Worm (Caenorhabditis elegans) whole organism, L1 larva: ENCODE measurements around the gene hyl-2.

Source experiments
- Y116A8C.19 ChIP-seq: sonication (generic microtip); optimal IDR thresholded peaks from 2 replicates; lab custom pipeline; 2016; ENCODE audit warnings: missing compliant biosample characterization, missing genetic modification characterization, borderline replicate concordance
- aha-1 ChIP-seq: fragments of 150-350 bp; optimal IDR thresholded peaks from 2 replicates; lab custom pipeline; 2014; ENCODE audit warnings: missing biosample characterization, missing genetic modification characterization
- blmp-1 ChIP-seq: fragments of 150-350 bp; optimal IDR thresholded peaks from 2 replicates; lab custom pipeline; 2014; ENCODE audit warnings: missing biosample characterization, missing genetic modification characterization
- dpl-1 ChIP-seq, 3 experiments: fragments of 150-350 bp in 2 of 3; sonication (generic microtip) in 1 of 3; optimal IDR thresholded peaks; 2 replicates each; lab custom pipeline; 2014 to 2017; ENCODE audit warnings: missing biosample characterization in 3 of 3, missing genetic modification characterization in 3 of 3, missing genetic modification reagents in 3 of 3
- efl-1 ChIP-seq, 4 experiments: fragments of 150-350 bp; optimal IDR thresholded peaks in 3 of 4; peaks in 1 of 4; 1 replicate in 1 of 4; 2 replicates in 3 of 4; lab custom pipeline; 2014; ENCODE audit warnings: missing biosample characterization in 2 of 4, missing genetic modification characterization in 2 of 4, missing genetic modification reagents in 2 of 4
- efl-3 ChIP-seq: fragments of 200-800 bp; sonication (Bioruptor generic); optimal IDR thresholded peaks from 2 replicates; lab custom pipeline; 2018; ENCODE audit warnings: mild to moderate bottlenecking, missing genetic modification characterization, missing compliant biosample characterization
- elt-3 ChIP-seq, 6 experiments: fragments of 150-350 bp in 1 of 6; sonication (generic microtip); optimal IDR thresholded peaks; 2 replicates each; lab custom pipeline; 2017 to 2018; ENCODE audit warnings: missing biosample characterization in 6 of 6, missing genetic modification characterization in 6 of 6, inconsistent platforms in 1 of 6
- ets-5 ChIP-seq: fragments of 200-800 bp; sonication (Bioruptor generic); IDR thresholded peaks from 2 replicates; pipeline ENCODE4 v1.3.6; 2022; ENCODE audit warnings: missing genetic modification characterization, missing compliant biosample characterization
- fkh-10 ChIP-seq: sonication (generic microtip); optimal IDR thresholded peaks from 2 replicates; lab custom pipeline; 2017; ENCODE audit warnings: missing biosample characterization, missing genetic modification reagents, missing genetic modification characterization
- fkh-8 ChIP-seq: sonication (generic microtip); optimal IDR thresholded peaks from 2 replicates; lab custom pipeline; 2016; ENCODE audit warnings: mild to moderate bottlenecking, missing genetic modification characterization, missing compliant biosample characterization
- fos-1 ChIP-seq: fragments of 150-350 bp; optimal IDR thresholded peaks from 2 replicates; lab custom pipeline; 2014; ENCODE audit warnings: missing biosample characterization, missing genetic modification characterization
- grh-1 ChIP-seq: fragments of 200-800 bp; sonication (Bioruptor generic); IDR thresholded peaks from 2 replicates; pipeline ENCODE4 v1.3.6; 2022; ENCODE audit warnings: missing genetic modification reagents, missing genetic modification characterization, missing compliant biosample characterization
- hpl-2 ChIP-seq: fragments of 150-350 bp; optimal IDR thresholded peaks from 2 replicates; lab custom pipeline; 2014; ENCODE audit warnings: missing biosample characterization, missing genetic modification reagents, missing genetic modification characterization
- irx-1 ChIP-seq: sonication (generic microtip); optimal IDR thresholded peaks from 2 replicates; lab custom pipeline; 2016; ENCODE audit warnings: missing genetic modification characterization, missing compliant biosample characterization
- isw-1 ChIP-seq: fragments of 200-800 bp; sonication (Bioruptor generic); IDR thresholded peaks from 2 replicates; pipeline ENCODE4 v1.3.6; 2022; ENCODE audit warnings: missing genetic modification characterization, missing compliant biosample characterization
- jun-1 ChIP-seq: fragments of 150-350 bp; optimal IDR thresholded peaks from 2 replicates; lab custom pipeline; 2014; ENCODE audit warnings: missing biosample characterization, missing genetic modification reagents, missing genetic modification characterization
- lin-13 ChIP-seq: fragments of 150-350 bp; optimal IDR thresholded peaks from 2 replicates; lab custom pipeline; 2014; ENCODE audit warnings: missing biosample characterization, missing genetic modification reagents, missing genetic modification characterization
- lin-14 ChIP-seq: fragments of 200-800 bp; sonication (Bioruptor generic); optimal IDR thresholded peaks from 2 replicates; lab custom pipeline; 2018; ENCODE audit warnings: mild to moderate bottlenecking, missing genetic modification characterization, moderate library complexity, missing compliant biosample characterization
- lin-35 ChIP-seq, 2 experiments: fragments of 150-350 bp; optimal IDR thresholded peaks; 2 replicates each; lab custom pipeline; 2014; ENCODE audit warnings: missing biosample characterization in 2 of 2, missing genetic modification characterization in 2 of 2, missing genetic modification reagents in 2 of 2
- lir-3 ChIP-seq: sonication (generic microtip); optimal IDR thresholded peaks from 2 replicates; lab custom pipeline; 2016; ENCODE audit warnings: mild to moderate bottlenecking, missing genetic modification characterization, moderate library complexity, missing compliant biosample characterization; ENCODE audit not compliant: poor library complexity
- lsy-2 ChIP-seq, 2 experiments: fragments of 150-350 bp; optimal IDR thresholded peaks; 2 replicates each; lab custom pipeline; 2014; ENCODE audit warnings: missing biosample characterization in 2 of 2, missing genetic modification characterization in 2 of 2
- mdl-1 ChIP-seq, 2 experiments: fragments of 150-350 bp; optimal IDR thresholded peaks; 2 replicates each; lab custom pipeline; 2014 to 2017; ENCODE audit warnings: missing biosample characterization in 2 of 2, missing genetic modification characterization in 2 of 2, inconsistent platforms in 1 of 2
- mep-1 ChIP-seq: fragments of 150-350 bp; optimal IDR thresholded peaks from 2 replicates; lab custom pipeline; 2014; ENCODE audit warnings: missing biosample characterization, missing genetic modification characterization
- nhr-11 ChIP-seq: fragments of 150-350 bp; optimal IDR thresholded peaks from 2 replicates; lab custom pipeline; 2014; ENCODE audit warnings: missing biosample characterization, missing genetic modification characterization
- nhr-12 ChIP-seq: sonication (generic microtip); optimal IDR thresholded peaks from 2 replicates; lab custom pipeline; 2017; ENCODE audit warnings: missing biosample characterization, missing genetic modification characterization
- nhr-19 ChIP-seq: fragments of 200-800 bp; sonication (Bioruptor generic); conservative IDR thresholded peaks from 2 replicates; pipeline ENCODE4 v1.3.6; 2022; ENCODE audit warnings: missing genetic modification characterization, missing compliant biosample characterization
- nhr-20 ChIP-seq: sonication (generic microtip); optimal IDR thresholded peaks from 2 replicates; lab custom pipeline; 2016; ENCODE audit warnings: mild to moderate bottlenecking, missing genetic modification characterization, missing compliant biosample characterization
- nhr-47 ChIP-seq: sonication (generic microtip); optimal IDR thresholded peaks from 2 replicates; lab custom pipeline; 2016; ENCODE audit warnings: mild to moderate bottlenecking, missing genetic modification characterization, moderate library complexity, missing compliant biosample characterization
- nhr-71 ChIP-seq: sonication (generic microtip); optimal IDR thresholded peaks from 2 replicates; lab custom pipeline; 2016; ENCODE audit warnings: mild to moderate bottlenecking, missing genetic modification characterization, moderate library complexity, missing compliant biosample characterization
- nhr-76 ChIP-seq: sonication (generic microtip); optimal IDR thresholded peaks from 2 replicates; lab custom pipeline; 2017; ENCODE audit warnings: missing biosample characterization, missing genetic modification characterization
- nhr-77 ChIP-seq: fragments of 150-350 bp; optimal IDR thresholded peaks from 2 replicates; lab custom pipeline; 2014; ENCODE audit warnings: missing biosample characterization, missing genetic modification characterization
- nhr-84 ChIP-seq: sonication (generic microtip); optimal IDR thresholded peaks from 2 replicates; lab custom pipeline; 2017; ENCODE audit warnings: missing biosample characterization, missing genetic modification characterization
- nhr-85 ChIP-seq: sonication (generic microtip); peaks from one replicate; lab custom pipeline; 2016; ENCODE audit warnings: missing genetic modification characterization, inconsistent platforms, missing compliant biosample characterization
- pag-3 ChIP-seq: sonication (generic microtip); optimal IDR thresholded peaks from 2 replicates; lab custom pipeline; 2017; ENCODE audit warnings: missing genetic modification characterization, mild to moderate bottlenecking, missing compliant biosample characterization, antibody characterized with exemption, borderline replicate concordance; ENCODE audit not compliant: insufficient read depth
- rnt-1 ChIP-seq: sonication (generic microtip); optimal IDR thresholded peaks from 2 replicates; lab custom pipeline; 2016; ENCODE audit warnings: mild to moderate bottlenecking, missing genetic modification characterization, moderate library complexity, missing compliant biosample characterization
- skn-1 ChIP-seq: fragments of 150-350 bp; optimal IDR thresholded peaks from 2 replicates; lab custom pipeline; 2014; ENCODE audit warnings: missing biosample characterization, missing genetic modification characterization
- snu-23 ChIP-seq: sonication (generic microtip); optimal IDR thresholded peaks from 2 replicates; lab custom pipeline; 2016; ENCODE audit warnings: missing genetic modification characterization, missing compliant biosample characterization
- swsn-7 ChIP-seq: sonication (generic microtip); optimal IDR thresholded peaks from 2 replicates; lab custom pipeline; 2016; ENCODE audit warnings: missing genetic modification characterization, missing compliant biosample characterization
- tbx-2 ChIP-seq: sonication (generic microtip); optimal IDR thresholded peaks from 2 replicates; lab custom pipeline; 2016; ENCODE audit warnings: missing genetic modification characterization, missing compliant biosample characterization
- tlp-1 ChIP-seq: fragments of 150-350 bp; optimal IDR thresholded peaks from 2 replicates; lab custom pipeline; 2014; ENCODE audit warnings: missing biosample characterization, missing genetic modification characterization
- unc-62 ChIP-seq: fragments of 150-350 bp; optimal IDR thresholded peaks from 2 replicates; lab custom pipeline; 2014; ENCODE audit warnings: missing biosample characterization, missing genetic modification reagents, missing genetic modification characterization
- zag-1 ChIP-seq: fragments of 150-350 bp; optimal IDR thresholded peaks from 2 replicates; lab custom pipeline; 2014; ENCODE audit warnings: missing biosample characterization, missing genetic modification characterization
- zip-4 ChIP-seq: fragments of 200-800 bp; sonication (Bioruptor generic); optimal IDR thresholded peaks from 2 replicates; lab custom pipeline; 2018; ENCODE audit warnings: mild to moderate bottlenecking, missing genetic modification characterization, moderate library complexity, missing compliant biosample characterization
- ztf-4 ChIP-seq: fragments of 150-350 bp; optimal IDR thresholded peaks from 2 replicates; lab custom pipeline; 2014; ENCODE audit warnings: missing biosample characterization, missing genetic modification characterization

Gene hyl-2

DNA sequence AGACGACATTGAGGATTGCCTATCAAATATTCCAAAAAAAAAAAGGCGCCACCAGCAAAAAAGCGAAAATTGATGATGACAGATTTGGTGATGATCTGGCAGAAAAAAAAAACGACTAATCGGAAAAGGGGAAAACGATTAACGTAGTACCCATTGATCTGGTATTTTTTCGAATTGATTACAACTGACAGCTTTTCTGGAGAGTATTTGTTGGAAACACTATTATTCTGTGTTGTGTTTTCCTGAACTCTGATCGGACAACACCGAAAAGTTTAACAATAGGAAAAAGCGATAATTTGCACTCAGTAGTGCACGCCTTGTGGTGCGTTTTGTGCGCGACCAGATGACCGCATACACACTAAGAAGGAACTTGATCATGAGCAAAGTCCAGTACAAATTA is 34.6 kb downstream of the hyl-2 start:
- TF ChIP-seq blmp-1 (tag; lab: Kevin White, UChicago) (peak; percentile 45), nhr-71 (tag; lab: Kevin White, UChicago) (no peak), fkh-8 (tag; lab: Kevin White, UChicago) (peak; percentile 13), efl-1 (optimal IDR thresholded peaks at IDR 0.05; lab: Kevin White, UChicago) (no peak), efl-1 (GFP tag; optimal IDR thresholded peaks at IDR 0.05 in 1 of 2; lab: Kevin White, UChicago) (peak in 1 of 2 experiments; percentile 73)

- no peak for TF ChIP-seq lin-35 (GFP tag; optimal IDR thresholded peaks at IDR 0.05; lab: Kevin White, UChicago)
- peak; percentile 25 for TF ChIP-seq nhr-20 (tag; lab: Kevin White, UChicago)
- no peak for TF ChIP-seq tlp-1 (tag; lab: Kevin White, UChicago)
- TF ChIP-seq fos-1 (tag; lab: Kevin White, UChicago), result no peak
- TF ChIP-seq hpl-2 (GFP tag; lab: Kevin White, UChicago), result no peak
- peak; percentile 6 for TF ChIP-seq lin-14 (GFP tag; lab: Kevin White, UChicago)
- TF ChIP-seq zag-1 (tag; lab: Kevin White, UChicago), result no peak
- TF ChIP-seq aha-1 (tag; lab: Kevin White, UChicago), result no peak
- TF ChIP-seq dpl-1 (GFP tag; optimal IDR thresholded peaks at IDR 0.05; lab: Kevin White, UChicago), result no peak
- no peak for TF ChIP-seq nhr-19 (GFP tag; lab: Robert Waterston, UW)
- TF ChIP-seq ztf-4, result no peak
- TF ChIP-seq unc-62, result no peak
- TF ChIP-seq Y116A8C.19, result no peak
- TF ChIP-seq lin-13, result no peak
- TF ChIP-seq lir-3 (tag; lab: Kevin White, UChicago), result no peak
- peak; percentile 77 for TF ChIP-seq nhr-85 (tag; lab: Kevin White, UChicago)
- TF ChIP-seq efl-3 (GFP tag; lab: Kevin White, UChicago), result no peak
- no peak for TF ChIP-seq irx-1
- TF ChIP-seq mdl-1 (tag; optimal IDR thresholded peaks at IDR 0.05; lab: Kevin White, UChicago), result no peak
- TF ChIP-seq nhr-71 (tag; lab: Kevin White, UChicago), result peak; percentile 10
- TF ChIP-seq fkh-10 (GFP tag; lab: Kevin White, UChicago), result no peak
- TF ChIP-seq nhr-76 (tag; lab: Kevin White, UChicago), result no peak
- no peak for TF ChIP-seq snu-23 (GFP tag; lab: Kevin White, UChicago)
- no peak for TF ChIP-seq zip-4 (GFP tag; lab: Kevin White, UChicago)
- TF ChIP-seq elt-3 (tag; optimal IDR thresholded peaks at IDR 0.05; lab: Kevin White, UChicago), result peak in 5 of 6 experiments; percentile 55 to 81 (median 61)
- TF ChIP-seq jun-1, result no peak
- no peak for TF ChIP-seq nhr-47
- TF ChIP-seq nhr-12 (tag; lab: Kevin White, UChicago), result no peak
- peak; percentile 7 for TF ChIP-seq blmp-1 (tag; lab: Kevin White, UChicago)
- TF ChIP-seq ets-5, result no peak
- TF ChIP-seq efl-1 (optimal IDR thresholded peaks at IDR 0.05; lab: Kevin White, UChicago), result peak in 1 of 2 experiments; percentile 10
- peak in 1 of 2 experiments; percentile 55 for TF ChIP-seq efl-1 (GFP tag; optimal IDR thresholded peaks at IDR 0.05 in 1 of 2; lab: Kevin White, UChicago)
These were observed 36.1 kb downstream of the hyl-2 start for ce11 chrX:4662964-4663684.

DNA sequence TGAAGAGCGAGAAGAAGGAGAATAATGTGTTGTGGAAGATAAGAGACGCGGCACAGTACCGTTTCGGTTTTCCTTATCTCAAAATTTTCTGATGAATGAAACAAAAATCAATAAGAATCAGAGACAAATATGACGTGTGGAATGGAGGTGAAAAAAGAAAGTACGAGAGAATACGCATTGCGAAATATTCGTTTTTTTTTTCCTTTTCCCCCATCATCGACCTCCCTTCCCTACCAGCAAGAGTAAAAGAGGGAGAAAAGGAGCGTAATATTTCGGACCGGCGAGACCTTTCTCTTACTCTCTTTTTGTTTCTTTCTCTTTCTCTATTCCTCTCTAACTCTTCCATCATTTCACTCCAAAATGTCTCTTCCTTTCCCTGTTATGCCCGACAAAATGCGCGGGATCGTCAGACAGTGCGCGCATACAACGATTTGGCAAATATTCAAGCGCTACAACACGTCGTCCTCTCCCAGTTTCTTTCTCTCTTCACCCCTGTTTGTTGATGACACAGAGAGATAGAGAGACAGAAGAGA is 36.9 kb downstream of the hyl-2 start:
- peak in 1 of 2 experiments; percentile 57 for TF ChIP-seq mdl-1 (tag; optimal IDR thresholded peaks at IDR 0.05; lab: Kevin White, UChicago)
- TF ChIP-seq grh-1, result peak; percentile 54
- peak; percentile 98 for TF ChIP-seq blmp-1 (tag; lab: Kevin White, UChicago)
- TF ChIP-seq swsn-7 (tag; lab: Kevin White, UChicago), result peak; percentile 49
- no peak for TF ChIP-seq hpl-2 (GFP tag; lab: Kevin White, UChicago)
- TF ChIP-seq lsy-2 (tag; optimal IDR thresholded peaks at IDR 0.05; lab: Kevin White, UChicago), result peak; percentile 28 to 61
- peak; percentile 82 for TF ChIP-seq skn-1 (tag; lab: Kevin White, UChicago)
- TF ChIP-seq nhr-84, result no peak
- TF ChIP-seq nhr-76 (tag; lab: Kevin White, UChicago), result no peak
- TF ChIP-seq nhr-77 (tag; lab: Kevin White, UChicago), result peak; percentile 57
- peak; percentile 85 for TF ChIP-seq lin-14 (GFP tag; lab: Kevin White, UChicago)
- no peak for TF ChIP-seq isw-1
- no peak for TF ChIP-seq pag-3 (tag; lab: Kevin White, UChicago)
- peak; percentile 77 for TF ChIP-seq snu-23 (GFP tag; lab: Kevin White, UChicago)
- peak in 1 of 2 experiments; percentile 36 for TF ChIP-seq lin-35 (GFP tag; optimal IDR thresholded peaks at IDR 0.05; lab: Kevin White, UChicago)
- TF ChIP-seq dpl-1 (GFP tag; optimal IDR thresholded peaks at IDR 0.05; lab: Kevin White, UChicago), result peak; percentile 12 to 40 (median 38)
- peak; percentile 80 for TF ChIP-seq mep-1 (tag; lab: Kevin White, UChicago)
- no peak for TF ChIP-seq nhr-11 (tag; lab: Kevin White, UChicago)
- TF ChIP-seq jun-1, result peak; percentile 13
- peak; percentile 84 for TF ChIP-seq zip-4 (GFP tag; lab: Kevin White, UChicago)
- peak; percentile 77 for TF ChIP-seq nhr-20 (tag; lab: Kevin White, UChicago)
- TF ChIP-seq nhr-85 (tag; lab: Kevin White, UChicago), result peak; percentile 95
- TF ChIP-seq nhr-19 (GFP tag; lab: Robert Waterston, UW), result peak; percentile 69
- peak; percentile 22 for TF ChIP-seq rnt-1 (tag; lab: Kevin White, UChicago)
- peak; percentile 61 for TF ChIP-seq tbx-2 (tag; lab: Kevin White, UChicago)
- TF ChIP-seq lir-3 (tag; lab: Kevin White, UChicago), result peak; percentile 18
